Fruit fly (Drosophila melanogaster) Kc167 (cell line): ENCODE results near the gene twe.

ENCODE experiments used
- Myc ChIP-seq: fragments of >200 bp; optimal IDR thresholded peaks from 2 replicates; lab custom pipeline; 2017; ENCODE audit warnings: missing external identifiers
- Sin3A ChIP-seq: fragments of >200 bp; optimal IDR thresholded peaks from 2 replicates; lab custom pipeline; 2018; ENCODE audit warnings: missing external identifiers
- h ChIP-seq: fragments of >200 bp; optimal IDR thresholded peaks from 3 replicates; lab custom pipeline; 2018; ENCODE audit warnings: missing external identifiers
- insv ChIP-seq: fragments of >200 bp; optimal IDR thresholded peaks from 3 replicates; lab custom pipeline; 2018; ENCODE audit warnings: missing external identifiers
- psq ChIP-seq: fragments of >200 bp; optimal IDR thresholded peaks from 2 replicates; lab custom pipeline; 2017; ENCODE audit warnings: missing external identifiers
- ttk ChIP-seq: sonication (Bioruptor generic); optimal IDR thresholded peaks from 2 replicates; lab custom pipeline; 2017; ENCODE audit warnings: missing external identifiers

twe gene

dm6 chr2L:16261576-16262217 lies at the start of gene twe, which contains the start of gene CG4935:
Gene twe, minus strand, starts transcription at chr2L:16261877.
Gene CG4935, plus strand, starts transcription at chr2L:16262141.
- no peak for TF ChIP-seq Sin3A (lab: Kevin White, UChicago)
- TF ChIP-seq psq (lab: Kevin White, UChicago) = no peak
- no peak for TF ChIP-seq ttk (lab: Kevin White, UChicago)
- TF ChIP-seq insv (lab: Kevin White, UChicago) = no peak
- TF ChIP-seq h (lab: Kevin White, UChicago) = no peak
- TF ChIP-seq Myc (lab: Kevin White, UChicago) = no peak

dm6 chr2L:16310648-16311047 lies 49.0 kb upstream of the twe start, which contains the start of the genes cni and fzy:
Gene cni, minus strand, starts transcription at chr2L:16310726.
Gene fzy, plus strand, starts transcription at chr2L:16310956.
- no peak for TF ChIP-seq ttk (lab: Kevin White, UChicago)
- TF ChIP-seq Sin3A (lab: Kevin White, UChicago) = no peak
- TF ChIP-seq insv (lab: Kevin White, UChicago) = no peak
- no peak for TF ChIP-seq h (lab: Kevin White, UChicago)
- no peak for TF ChIP-seq psq (lab: Kevin White, UChicago)

dm6 chr2L:16307026-16307703 lies 45.5 kb upstream of the twe start, which contains the start of the genes CG5861 and Syx5:
Gene CG5861, minus strand, starts transcription at chr2L:16307298.
Gene Syx5, plus strand, starts transcription at chr2L:16307346.
- TF ChIP-seq h (lab: Kevin White, UChicago) = no peak
- no peak for TF ChIP-seq psq (lab: Kevin White, UChicago)
- TF ChIP-seq ttk (lab: Kevin White, UChicago) = no peak
- TF ChIP-seq insv (lab: Kevin White, UChicago) = no peak
- no peak for TF ChIP-seq Sin3A (lab: Kevin White, UChicago)

- TF ChIP-seq psq (lab: Kevin White, UChicago) (no peak), Sin3A (lab: Kevin White, UChicago) (no peak), ttk (lab: Kevin White, UChicago) (no peak), Myc (lab: Kevin White, UChicago) (no peak), h (lab: Kevin White, UChicago) (no peak), insv (lab: Kevin White, UChicago) (no peak)
Observed at dm6 chr2L:16302773-16303279, 41.1 kb upstream of the twe start, which contains the start of gene GMF. Gene GMF, minus strand, starts transcription at chr2L:16302954.

- TF ChIP-seq Sin3A (lab: Kevin White, UChicago) (no peak), ttk (lab: Kevin White, UChicago) (no peak), h (lab: Kevin White, UChicago) (no peak), psq (lab: Kevin White, UChicago) (no peak), insv (lab: Kevin White, UChicago) (no peak), Myc (lab: Kevin White, UChicago) (no peak)
Observed at dm6 chr2L:16299466-16300311, 38.0 kb upstream of the twe start, which contains the start of the genes heix and CG17328. Gene heix, minus strand, starts transcription at chr2L:16299858. Gene CG17328, plus strand, starts transcription at chr2L:16299943.

- TF ChIP-seq Sin3A (lab: Kevin White, UChicago) (no peak), psq (lab: Kevin White, UChicago) (no peak), Myc (lab: Kevin White, UChicago) (no peak), ttk (lab: Kevin White, UChicago) (no peak), insv (lab: Kevin White, UChicago) (no peak), h (lab: Kevin White, UChicago) (no peak)
Observed at dm6 chr2L:16293703-16294233, 32.1 kb upstream of the twe start, which contains the start of gene Cyp303a1. Gene Cyp303a1, plus strand, starts transcription at chr2L:16294183.

dm6 chr2L:16292975-16293501 lies 31.4 kb upstream of the twe start, which contains the start of gene CG13258:
Gene CG13258, minus strand, starts transcription at chr2L:16293025.
- TF ChIP-seq insv (lab: Kevin White, UChicago) = no peak
- no peak for TF ChIP-seq Sin3A (lab: Kevin White, UChicago)

dm6 chr2L:16290984-16291383 lies 29.3 kb upstream of the twe start, which contains the start of gene CG17329:
Gene CG17329, plus strand, starts transcription at chr2L:16291284.
- TF ChIP-seq psq (lab: Kevin White, UChicago) (no peak), insv (lab: Kevin White, UChicago) (no peak), h (lab: Kevin White, UChicago) (no peak), ttk (lab: Kevin White, UChicago) (no peak), Sin3A (lab: Kevin White, UChicago) (no peak), Myc (lab: Kevin White, UChicago) (no peak)

- TF ChIP-seq ttk (lab: Kevin White, UChicago) (no peak), Sin3A (lab: Kevin White, UChicago) (no peak), h (lab: Kevin White, UChicago) (no peak), Myc (lab: Kevin White, UChicago) (no peak), psq (lab: Kevin White, UChicago) (no peak), insv (lab: Kevin White, UChicago) (no peak)
Observed at dm6 chr2L:16288393-16288731, 26.7 kb upstream of the twe start.
